Worm (Caenorhabditis elegans): Measurements from ENCODE around the gene F10D7.11.

F10D7.11 gene

ce11 chrX:17375877-17376276 is 13.2 kb downstream of the F10D7.11 start:
- TF ChIP-seq lin-14 (GFP tag; optimal IDR thresholded peaks at IDR 0.05) = peak; percentile 4
- TF ChIP-seq elt-2 (tag; optimal IDR thresholded peaks at IDR 0.05) = peak; percentile 63
- TF ChIP-seq snu-23 (GFP tag; optimal IDR thresholded peaks at IDR 0.05) = no peak

DNA sequence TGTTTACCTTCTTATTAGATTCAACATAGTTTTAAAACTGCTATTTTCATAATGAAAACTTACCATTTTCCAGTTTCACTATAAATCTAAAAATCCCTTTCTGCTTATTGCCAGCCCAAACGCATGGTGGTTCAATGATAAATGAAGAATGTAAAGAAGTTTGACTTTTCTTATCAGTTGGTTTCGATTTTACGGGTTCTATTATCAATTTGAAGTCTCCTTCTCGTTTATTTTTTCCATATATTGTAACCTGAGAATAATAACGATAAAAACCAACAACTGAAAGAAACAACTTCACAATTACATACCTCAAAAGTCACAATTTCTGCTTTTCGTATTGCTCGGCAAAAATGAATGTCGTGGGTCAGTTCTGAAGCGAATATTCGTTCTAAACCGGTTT is 16.4 kb downstream of the F10D7.11 start:
- TF ChIP-seq elt-2 (tag; optimal IDR thresholded peaks at IDR 0.05) (peak; percentile 59), swsn-7 (tag; optimal IDR thresholded peaks at IDR 0.05) (no peak)

DNA sequence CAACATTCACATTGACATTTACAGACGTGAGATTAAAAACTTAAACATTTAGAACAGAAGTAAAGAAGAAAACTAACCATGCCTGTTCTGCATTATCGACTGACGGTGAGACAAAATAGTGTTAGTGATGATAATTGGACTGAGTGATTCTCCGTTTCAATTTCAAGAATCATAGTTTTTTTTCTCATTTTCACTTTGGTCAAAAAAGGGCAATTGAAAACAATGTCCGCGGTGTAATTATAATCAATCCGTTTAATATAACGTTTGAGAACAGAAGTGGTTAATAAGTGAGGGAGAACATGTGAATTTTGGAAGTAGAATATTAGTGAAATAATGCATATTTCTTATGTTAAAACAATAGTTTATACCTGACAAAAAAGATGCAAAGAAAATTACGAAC is 17.0 kb downstream of the F10D7.11 start, which contains the start of gene F10D7.10:
TSS of gene F10D7.10 (minus strand) at position 101 of the 400 bp plus-strand sequence.
- TF ChIP-seq efl-1 (optimal IDR thresholded peaks at IDR 0.05) (no peak), efl-1 (GFP tag; optimal IDR thresholded peaks at IDR 0.05 in 1 of 2) (peak in 1 of 2 experiments; percentile 10), dsc-1 (tag; optimal IDR thresholded peaks at IDR 0.05) (no peak), ztf-11 (tag; optimal IDR thresholded peaks at IDR 0.05) (no peak), hlh-17 (GFP tag; optimal IDR thresholded peaks at IDR 0.05; ENCODE audit: borderline replicate concordance) (no peak), blmp-1 (tag; optimal IDR thresholded peaks at IDR 0.05) (peak; percentile 22), nhr-85 (tag) (no peak)

DNA sequence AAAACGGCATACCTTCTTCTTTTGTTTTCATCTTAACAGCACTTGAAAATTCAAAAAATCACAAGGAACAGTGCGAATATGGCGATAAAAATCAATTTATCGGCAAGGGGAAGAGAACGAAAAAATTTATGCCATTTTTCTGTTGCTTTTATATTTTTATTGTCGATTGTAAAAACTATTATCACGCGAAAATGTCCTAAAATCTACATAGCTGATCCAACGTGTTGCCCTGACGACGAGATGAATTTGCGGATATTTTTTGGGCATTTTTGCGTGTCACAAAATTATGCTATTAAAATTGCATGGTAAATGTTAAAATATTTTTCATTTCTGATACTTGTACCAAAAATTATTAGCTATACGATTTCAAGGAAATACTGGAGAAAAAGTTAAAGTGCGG is 19.3 kb downstream of the F10D7.11 start, which contains the start of gene F10D7.4:
TSS of gene F10D7.4 (minus strand) at position 101 of the 400 bp plus-strand sequence.
- TF ChIP-seq hpl-2 (GFP tag; optimal IDR thresholded peaks at IDR 0.05) = no peak
- no peak for TF ChIP-seq nhr-19 (GFP tag; conservative IDR thresholded peaks at IDR 0.05)
- no peak for TF ChIP-seq isw-1 (GFP tag; IDR thresholded peaks at IDR 0.05)
- TF ChIP-seq efl-1 (optimal IDR thresholded peaks at IDR 0.05) = no peak
- peak in 1 of 2 experiments; percentile 48 for TF ChIP-seq efl-1 (GFP tag; optimal IDR thresholded peaks at IDR 0.05 in 1 of 2)

- TF ChIP-seq egl-27 (tag; optimal IDR thresholded peaks at IDR 0.05) (no peak), mdl-1 (tag; optimal IDR thresholded peaks at IDR 0.05) (no peak), sox-4 (tag; optimal IDR thresholded peaks at IDR 0.05) (no peak), fkh-10 (GFP tag; optimal IDR thresholded peaks at IDR 0.05) (no peak), fkh-8 (tag; optimal IDR thresholded peaks at IDR 0.05) (no peak), dpl-1 (GFP tag; optimal IDR thresholded peaks at IDR 0.05) (no peak), zip-4 (GFP tag; optimal IDR thresholded peaks at IDR 0.05) (no peak), dsc-1 (tag; optimal IDR thresholded peaks at IDR 0.05) (no peak), nhr-19 (GFP tag; conservative IDR thresholded peaks at IDR 0.05) (no peak), skn-1 (tag; optimal IDR thresholded peaks at IDR 0.05) (no peak), tlp-1 (tag; optimal IDR thresholded peaks at IDR 0.05) (no peak), efl-3 (GFP tag; optimal IDR thresholded peaks at IDR 0.05) (no peak), nhr-237 (tag; optimal IDR thresholded peaks at IDR 0.05) (no peak), nhr-90 (tag; optimal IDR thresholded peaks at IDR 0.05; ENCODE audit: poor library complexity) (no peak), nhr-47 (tag; optimal IDR thresholded peaks at IDR 0.05) (no peak), lin-35 (GFP tag; optimal IDR thresholded peaks at IDR 0.05) (no peak), snpc-4 (tag; optimal IDR thresholded peaks at IDR 0.05) (no peak), swsn-7 (tag; optimal IDR thresholded peaks at IDR 0.05) (no peak)
Observed at ce11 chrX:17384343-17384742, 21.7 kb downstream of the F10D7.11 start.

ce11 chrX:17385102-17385501 is 22.5 kb downstream of the F10D7.11 start:
- TF ChIP-seq mdl-1 (tag; optimal IDR thresholded peaks at IDR 0.05) = peak in 1 of 2 experiments; percentile 43
- no peak for TF ChIP-seq pag-3 (tag; optimal IDR thresholded peaks at IDR 0.05; ENCODE audit: borderline replicate concordance, insufficient read depth)
- peak in 1 of 2 experiments; percentile 61 for TF ChIP-seq lsy-2 (tag; optimal IDR thresholded peaks at IDR 0.05)
- peak; percentile 48 for TF ChIP-seq unc-130 (tag; optimal IDR thresholded peaks at IDR 0.05)
- TF ChIP-seq lir-3 (tag; optimal IDR thresholded peaks at IDR 0.05; ENCODE audit: poor library complexity) = peak; percentile 27
- TF ChIP-seq nhr-28 (tag; optimal IDR thresholded peaks at IDR 0.05) = no peak
- TF ChIP-seq nhr-71 (tag; optimal IDR thresholded peaks at IDR 0.05) = peak; percentile 69
- peak; percentile 56 for TF ChIP-seq lin-14 (GFP tag; optimal IDR thresholded peaks at IDR 0.05)
- peak; percentile 24 for TF ChIP-seq C16A3.4 (tag; optimal IDR thresholded peaks at IDR 0.05)
- TF ChIP-seq nhr-20 (tag; optimal IDR thresholded peaks at IDR 0.05) = peak; percentile 13
- peak; percentile 76 for TF ChIP-seq rnt-1 (tag; optimal IDR thresholded peaks at IDR 0.05)
- TF ChIP-seq lin-39 (tag; optimal IDR thresholded peaks at IDR 0.05) = peak; percentile 9
- TF ChIP-seq snu-23 (GFP tag; optimal IDR thresholded peaks at IDR 0.05) = peak; percentile 14
- TF ChIP-seq unc-30 (tag; optimal IDR thresholded peaks at IDR 0.05) = no peak
- no peak for TF ChIP-seq nhr-90 (tag; optimal IDR thresholded peaks at IDR 0.05; ENCODE audit: poor library complexity)
- peak; percentile 43 for TF ChIP-seq nhr-19 (GFP tag; conservative IDR thresholded peaks at IDR 0.05)
